Fruit fly (Drosophila melanogaster): ENCODE results near the gene Hexo1.

- no peak for TF ChIP-seq CG8478 (optimal IDR thresholded peaks at IDR 0.05)
- TF ChIP-seq CTCF (optimal IDR thresholded peaks at IDR 0.05), result no peak
Observed at dm6 chr3L:4302088-4302487, 13.6 kb downstream of the Hexo1 start.
